Fruit fly (Drosophila melanogaster): Measurements from ENCODE around the gene Prp40.

DNA sequence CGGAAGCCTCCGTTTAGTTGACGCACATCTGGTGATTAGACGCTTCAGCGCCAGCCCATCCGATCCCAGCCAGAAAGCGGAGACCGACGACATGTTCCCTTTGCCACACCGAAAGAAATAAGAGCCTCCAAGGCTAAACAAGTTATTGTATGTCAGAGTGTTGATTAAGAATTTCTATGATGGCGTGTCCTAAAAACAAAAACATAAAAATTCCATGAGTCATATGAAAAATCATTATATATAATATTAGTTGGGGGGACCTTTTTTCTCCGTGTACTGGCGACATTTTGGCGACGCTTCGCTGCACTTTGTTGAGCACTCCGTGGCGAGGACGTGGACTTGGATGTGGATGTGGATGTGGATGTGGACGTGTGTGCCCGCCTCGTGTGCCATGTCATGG lies 10.2 kb upstream of the Prp40 start:
- TF ChIP-seq Dll (optimal IDR thresholded peaks at IDR 0.05) (no peak), psq (optimal IDR thresholded peaks at IDR 0.05) (no peak), CG8478 (optimal IDR thresholded peaks at IDR 0.05) (no peak), EcR (GFP tag; optimal IDR thresholded peaks at IDR 0.05) (no peak)
